Worm (Caenorhabditis elegans) whole organism, L4 larva: ENCODE data around the gene K09E9.1.
A peak's percentile ranks its signal among the peaks of the same experiment; 100 is the strongest.

Experiments
- Y75B8A.6 ChIP-seq: fragments of 200-800 bp; sonication (Bioruptor generic); IDR thresholded peaks from 2 replicates; pipeline ENCODE4 v1.3.6; 2022; ENCODE audit warnings: missing genetic modification reagents, missing genetic modification characterization, missing compliant biosample characterization
- aha-1 ChIP-seq: fragments of 150-350 bp; peaks from one replicate; lab custom pipeline; 2014; ENCODE audit warnings: missing biosample characterization, missing genetic modification characterization
- aly-2 ChIP-seq: sonication (generic microtip); optimal IDR thresholded peaks from 2 replicates; lab custom pipeline; 2018; ENCODE audit warnings: missing biosample characterization, missing genetic modification characterization
- ceh-28 ChIP-seq: fragments of 150-350 bp; optimal IDR thresholded peaks from 2 replicates; lab custom pipeline; 2014; ENCODE audit warnings: missing biosample characterization, missing genetic modification reagents, missing genetic modification characterization
- ceh-32 ChIP-seq: sonication (generic microtip); optimal IDR thresholded peaks from 2 replicates; lab custom pipeline; 2016; ENCODE audit warnings: mild to moderate bottlenecking, missing genetic modification characterization, missing compliant biosample characterization; ENCODE audit not compliant: poor library complexity
- ces-1 ChIP-seq: fragments of 150-350 bp; sonication (generic microtip); optimal IDR thresholded peaks from 4 replicates; lab custom pipeline; 2014; ENCODE audit warnings: missing biosample characterization, missing genetic modification reagents, missing genetic modification characterization
- cey-2 ChIP-seq: sonication (generic microtip); optimal IDR thresholded peaks from 3 replicates; lab custom pipeline; 2017; ENCODE audit warnings: missing genetic modification characterization, mild to moderate bottlenecking, missing compliant biosample characterization, antibody characterized with exemption, borderline replicate concordance; ENCODE audit not compliant: insufficient read depth
- ctbp-1 ChIP-seq: fragments of 200-800 bp; sonication (Bioruptor generic); IDR thresholded peaks from 2 replicates; pipeline ENCODE4 v1.3.6; 2022; ENCODE audit warnings: missing genetic modification reagents, missing genetic modification characterization, missing compliant biosample characterization
- daf-16 ChIP-seq, 3 experiments: sonication (generic microtip); optimal IDR thresholded peaks; 2 replicates each; lab custom pipeline; 2016 to 2017; ENCODE audit warnings: missing genetic modification characterization in 3 of 3, missing genetic modification reagents in 3 of 3, mild to moderate bottlenecking in 2 of 3, missing compliant biosample characterization in 2 of 3, missing biosample characterization in 1 of 3, moderate library complexity in 1 of 3
- dmd-6 ChIP-seq: fragments of 200-800 bp; sonication (Bioruptor generic); IDR thresholded peaks from 2 replicates; pipeline ENCODE4 v1.3.6; 2022; ENCODE audit warnings: missing genetic modification reagents, missing genetic modification characterization, missing compliant biosample characterization
- dmd-8 ChIP-seq: fragments of 200-800 bp; sonication (Bioruptor generic); IDR thresholded peaks from 2 replicates; pipeline ENCODE4 v1.3.6; 2022; ENCODE audit warnings: missing genetic modification characterization, missing compliant biosample characterization
- dpl-1 ChIP-seq: fragments of 150-350 bp; optimal IDR thresholded peaks from 2 replicates; lab custom pipeline; 2014; ENCODE audit warnings: missing biosample characterization, missing genetic modification reagents, missing genetic modification characterization
- dve-1 ChIP-seq: sonication (generic microtip); optimal IDR thresholded peaks from 2 replicates; lab custom pipeline; 2017; ENCODE audit warnings: antibody characterized with exemption, mild to moderate bottlenecking, missing genetic modification characterization, missing compliant biosample characterization; ENCODE audit not compliant: insufficient read depth
- egl-27 ChIP-seq: sonication (generic microtip); optimal IDR thresholded peaks from 3 replicates; lab custom pipeline; 2017; ENCODE audit warnings: missing biosample characterization, missing genetic modification reagents, missing genetic modification characterization
- fkh-10 ChIP-seq: fragments of 150-350 bp; optimal IDR thresholded peaks from 2 replicates; lab custom pipeline; 2014; ENCODE audit warnings: missing biosample characterization, missing genetic modification reagents, missing genetic modification characterization
- hlh-11 ChIP-seq: fragments of 200-800 bp; sonication (Bioruptor generic); optimal IDR thresholded peaks from 2 replicates; lab custom pipeline; 2018; ENCODE audit warnings: mild to moderate bottlenecking, missing genetic modification characterization, missing compliant biosample characterization
- hlh-30 ChIP-seq: sonication (generic microtip); optimal IDR thresholded peaks from 2 replicates; lab custom pipeline; 2017; ENCODE audit warnings: antibody characterized with exemption, mild to moderate bottlenecking, missing genetic modification characterization, missing compliant biosample characterization; ENCODE audit not compliant: insufficient read depth
- lim-7 ChIP-seq: fragments of 200-800 bp; sonication (Bioruptor generic); IDR thresholded peaks from 2 replicates; pipeline ENCODE4 v1.3.6; 2022; ENCODE audit warnings: missing genetic modification characterization, missing compliant biosample characterization
- lin-1 ChIP-seq: fragments of 200-800 bp; sonication (Bioruptor generic); IDR thresholded peaks from 2 replicates; pipeline ENCODE4 v1.3.6; 2022; ENCODE audit warnings: missing genetic modification reagents, missing genetic modification characterization, missing compliant biosample characterization
- mdt-29 ChIP-seq: fragments of 200-800 bp; sonication (Bioruptor generic); IDR thresholded peaks from 2 replicates; pipeline ENCODE4 v1.3.6; 2022; ENCODE audit warnings: missing genetic modification reagents, missing genetic modification characterization, missing compliant biosample characterization
- mes-2 ChIP-seq: sonication (generic microtip); optimal IDR thresholded peaks from 2 replicates; lab custom pipeline; 2016; ENCODE audit warnings: missing genotype, mild to moderate bottlenecking, missing genetic modification characterization, missing compliant biosample characterization; ENCODE audit not compliant: poor library complexity, severe bottlenecking
- mxl-2 ChIP-seq: fragments of 200-800 bp; sonication (Bioruptor generic); conservative IDR thresholded peaks from 2 replicates; pipeline ENCODE4 v1.3.6; 2022; ENCODE audit warnings: missing genetic modification reagents, missing genetic modification characterization, missing compliant biosample characterization
- mxl-3 ChIP-seq: fragments of 200-800 bp; sonication (Bioruptor generic); optimal IDR thresholded peaks from 2 replicates; lab custom pipeline; 2018; ENCODE audit warnings: mild to moderate bottlenecking, missing genetic modification characterization, missing compliant biosample characterization
- nhr-28 ChIP-seq: fragments of 150-350 bp; optimal IDR thresholded peaks from 2 replicates; lab custom pipeline; 2014; ENCODE audit warnings: missing biosample characterization, missing genetic modification characterization
- nhr-48 ChIP-seq: sonication (generic microtip); optimal IDR thresholded peaks from 2 replicates; lab custom pipeline; 2016; ENCODE audit warnings: mild to moderate bottlenecking, missing genetic modification characterization, missing compliant biosample characterization
- nhr-77 ChIP-seq: fragments of 150-350 bp; optimal IDR thresholded peaks from 2 replicates; lab custom pipeline; 2014; ENCODE audit warnings: missing biosample characterization, missing genetic modification characterization
- rbr-2 ChIP-seq: sonication (generic microtip); optimal IDR thresholded peaks from 2 replicates; lab custom pipeline; 2016; ENCODE audit warnings: missing genotype, missing genetic modification characterization, missing compliant biosample characterization
- set-16 ChIP-seq: fragments of 200-800 bp; sonication (Bioruptor generic); IDR thresholded peaks from 2 replicates; pipeline ENCODE4 v1.3.6; 2022; ENCODE audit warnings: missing genetic modification reagents, missing genetic modification characterization, missing compliant biosample characterization
- snpc-4 ChIP-seq: fragments of 150-350 bp; optimal IDR thresholded peaks from 2 replicates; lab custom pipeline; 2014; ENCODE audit warnings: missing biosample characterization, missing genetic modification characterization
- zfp-3 ChIP-seq: fragments of 200-800 bp; sonication (Bioruptor generic); conservative IDR thresholded peaks from 2 replicates; pipeline ENCODE4 v1.3.6; 2022; ENCODE audit warnings: missing genetic modification reagents, missing genetic modification characterization, missing compliant biosample characterization

K09E9.1 gene

ce11 chrX:15626119-15626850 is 6.0 kb downstream of the K09E9.1 start (continued):
- TF ChIP-seq mes-2 (tag; lab: Kevin White, UChicago), result no peak

ce11 chrX:15627814-15628213 is 7.5 kb downstream of the K09E9.1 start:
- TF ChIP-seq hlh-30 (tag; lab: Kevin White, UChicago), result peak; percentile 54
- TF ChIP-seq nhr-28 (tag; lab: Kevin White, UChicago), result peak; percentile 24
- TF ChIP-seq hlh-11, result peak; percentile 30
- no peak for TF ChIP-seq dpl-1 (GFP tag; lab: Kevin White, UChicago)

- no peak for TF ChIP-seq lim-7 (GFP tag; lab: Robert Waterston, UW)
- TF ChIP-seq cey-2 (tag; lab: Kevin White, UChicago), result no peak
- TF ChIP-seq egl-27 (tag; lab: Kevin White, UChicago), result no peak
- peak; percentile 95 for TF ChIP-seq aha-1 (tag; lab: Kevin White, UChicago)
- no peak for TF ChIP-seq ceh-32 (tag; lab: Kevin White, UChicago)
- TF ChIP-seq mxl-2 (GFP tag; lab: Robert Waterston, UW), result no peak
- no peak for TF ChIP-seq dmd-8
These were observed 8.6 kb downstream of the K09E9.1 start for ce11 chrX:15628945-15629344.

- TF ChIP-seq nhr-28 (tag; lab: Kevin White, UChicago), result peak; percentile 58
- 0 out of 2 replicates have a peak, but pooled peaks have one; percentile 12 for TF ChIP-seq ctbp-1 (GFP tag; lab: Robert Waterston, UW)
- no peak for TF ChIP-seq daf-16 (GFP tag; optimal IDR thresholded peaks at IDR 0.05; lab: Kevin White, UChicago)
- peak; percentile 39 for TF ChIP-seq daf-16 (tag; optimal IDR thresholded peaks at IDR 0.05; lab: Kevin White, UChicago)
- TF ChIP-seq dmd-6 (GFP tag; lab: Robert Waterston, UW), result peak; percentile 57
- peak; percentile 23 for TF ChIP-seq dve-1 (tag; lab: Kevin White, UChicago)
- no peak for TF ChIP-seq Y75B8A.6
- no peak for TF ChIP-seq zfp-3 (GFP tag; lab: Robert Waterston, UW)
- TF ChIP-seq mes-2 (tag; lab: Kevin White, UChicago), result peak; percentile 8
- peak; percentile 32 for TF ChIP-seq hlh-11
These were observed 9.3 kb downstream of the K09E9.1 start for ce11 chrX:15629615-15630014.

- no peak for TF ChIP-seq mxl-3 (GFP tag; lab: Kevin White, UChicago)
- TF ChIP-seq ceh-28 (tag; lab: Kevin White, UChicago), result no peak
- TF ChIP-seq mdt-29, result no peak
- no peak for TF ChIP-seq daf-16 (GFP tag; optimal IDR thresholded peaks at IDR 0.05; lab: Kevin White, UChicago)
- no peak for TF ChIP-seq daf-16 (tag; optimal IDR thresholded peaks at IDR 0.05; lab: Kevin White, UChicago)
- TF ChIP-seq lin-1 (GFP tag; lab: Robert Waterston, UW), result no peak
- TF ChIP-seq nhr-48 (tag; lab: Kevin White, UChicago), result no peak
- TF ChIP-seq nhr-77 (tag; lab: Kevin White, UChicago), result no peak
- TF ChIP-seq set-16 (GFP tag; lab: Robert Waterston, UW), result no peak
- TF ChIP-seq rbr-2, result no peak
- TF ChIP-seq ces-1, result no peak
- TF ChIP-seq snpc-4, result no peak
- no peak for TF ChIP-seq nhr-28 (tag; lab: Kevin White, UChicago)
- TF ChIP-seq aly-2 (tag; lab: Kevin White, UChicago), result no peak
- no peak for TF ChIP-seq fkh-10 (GFP tag; lab: Kevin White, UChicago)
- TF ChIP-seq, all 104 proteins: peak for 0
These were observed 10.0 kb downstream of the K09E9.1 start, which contains the start of gene K09E9.4 for ce11 chrX:15630340-15630739. Gene K09E9.4, minus strand, starts transcription at chrX:15630440.
